Fruit fly (Drosophila melanogaster): Measurements from ENCODE around the gene CG2698.

CG2698 gene

DNA sequence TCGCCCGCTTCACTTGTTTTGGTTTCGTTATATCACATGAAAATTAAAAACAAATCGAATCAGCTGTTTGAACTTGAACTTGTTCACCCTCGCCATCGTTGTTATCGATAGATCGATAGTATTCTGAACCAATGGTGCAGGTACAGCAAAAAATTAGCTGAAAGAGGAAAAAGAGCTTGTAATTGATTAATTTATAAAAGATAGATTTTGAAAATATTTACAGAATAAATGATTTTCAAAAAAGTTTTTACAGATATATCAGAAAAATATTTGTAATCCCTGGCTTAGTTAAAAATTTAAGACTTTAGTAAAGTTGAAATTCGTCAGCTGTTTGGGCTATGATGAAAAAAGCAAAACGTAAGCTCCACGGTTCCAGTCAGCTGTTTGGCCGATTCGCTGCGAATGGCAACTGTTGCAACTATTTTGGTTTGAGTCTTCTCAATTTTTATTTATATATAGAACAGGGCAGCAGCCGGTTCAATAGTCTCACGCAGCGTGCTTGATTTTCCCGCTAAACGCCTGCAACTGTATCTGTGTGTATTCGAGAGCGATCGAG lies 31.6 kb downstream of the CG2698 start, which contains the start of the genes CG11035 and unc-45 (continued):
- TF ChIP-seq Mad (GFP tag; optimal IDR thresholded peaks at IDR 0.05) (no peak), inv (GFP tag; IDR thresholded peaks at IDR 0.05; ENCODE audit: partially characterized antibody) (peak; percentile 58; the same call in 1 of the 2 replicates), Hr3 (GFP tag; optimal IDR thresholded peaks at IDR 0.05) (peak; percentile 1), crc (GFP tag; optimal IDR thresholded peaks at IDR 0.05) (peak; percentile 16), Bteb2 (GFP tag; optimal IDR thresholded peaks at IDR 0.05) (no peak), HLH4C (GFP tag; IDR thresholded peaks at IDR 0.05; ENCODE audit: partially characterized antibody) (peak; percentile 64), lilli (GFP tag; optimal IDR thresholded peaks at IDR 0.05) (peak; percentile 40), sens-2 (GFP tag; IDR thresholded peaks at IDR 0.05) (no peak), CG2202 (tag; optimal IDR thresholded peaks at IDR 0.05) (no peak), gro (GFP tag; optimal IDR thresholded peaks at IDR 0.05) (peak; percentile 59), CG10654 (GFP tag; optimal IDR thresholded peaks at IDR 0.05) (peak; percentile 16), Neu2 (GFP tag; optimal IDR thresholded peaks at IDR 0.05; ENCODE audit: borderline replicate concordance) (no peak), CG18619 (GFP tag; optimal IDR thresholded peaks at IDR 0.05) (no peak), CG17385 (GFP tag; optimal IDR thresholded peaks at IDR 0.05) (peak; percentile 34), CG15514 (GFP tag; optimal IDR thresholded peaks at IDR 0.05) (peak; percentile 99), CG11560 (tag; IDR thresholded peaks at IDR 0.05) (no peak), zen (tag; optimal IDR thresholded peaks at IDR 0.05) (peak; percentile 21), abd-A (tag; optimal IDR thresholded peaks at IDR 0.05) (no peak), CG3838 (GFP tag; optimal IDR thresholded peaks at IDR 0.05) (peak; percentile 41), Hey (tag; optimal IDR thresholded peaks at IDR 0.05) (no peak), CG4854 (GFP tag; optimal IDR thresholded peaks at IDR 0.05) (no peak), CG2712 (tag; optimal IDR thresholded peaks at IDR 0.05) (peak; percentile 64), CG13287 (GFP tag; IDR thresholded peaks at IDR 0.05; ENCODE audit: partially characterized antibody) (peak; percentile 83), CG32767 (GFP tag; IDR thresholded peaks at IDR 0.05) (0 out of 2 replicates have a peak, but pooled peaks have one; percentile 14), crp (GFP tag; optimal IDR thresholded peaks at IDR 0.05) (peak; percentile 86 to 99), CG15269 (tag; optimal IDR thresholded peaks at IDR 0.05) (peak; percentile 22), CG7928 (GFP tag; optimal IDR thresholded peaks at IDR 0.05) (peak; percentile 2), hbn (GFP tag; IDR thresholded peaks at IDR 0.05; ENCODE audit: partially characterized antibody) (peak; percentile 71), CG8944 (GFP tag; optimal IDR thresholded peaks at IDR 0.05) (no peak), CG16863 (GFP tag; optimal IDR thresholded peaks at IDR 0.05) (no peak), CG17361 (GFP tag; IDR thresholded peaks at IDR 0.05) (peak; percentile 66), MESR4 (GFP tag; optimal IDR thresholded peaks at IDR 0.05) (no peak), CG17829 (tag; optimal IDR thresholded peaks at IDR 0.05) (peak; percentile 64), lbe (GFP tag; optimal IDR thresholded peaks at IDR 0.05) (peak; percentile 65), Vsx1 (GFP tag; optimal IDR thresholded peaks at IDR 0.05) (peak; percentile 47), CrebB (tag; optimal IDR thresholded peaks at IDR 0.05) (no peak), Hmr (GFP tag; optimal IDR thresholded peaks at IDR 0.05) (no peak), CG9932 (GFP tag; IDR thresholded peaks at IDR 0.05) (peak; percentile 54; the same call in 1 of the 2 replicates), psq (GFP tag; optimal IDR thresholded peaks at IDR 0.05) (no peak), so (GFP tag; IDR thresholded peaks at IDR 0.05) (no peak), Poxn (GFP tag; IDR thresholded peaks at IDR 0.05) (no peak), ind (GFP tag; optimal IDR thresholded peaks at IDR 0.05) (peak; percentile 47), Tbp (GFP tag; optimal IDR thresholded peaks at IDR 0.05) (no peak), CG18476 (GFP tag; optimal IDR thresholded peaks at IDR 0.05) (peak; percentile 15), CG6765 (GFP tag; optimal IDR thresholded peaks at IDR 0.05) (no peak), Drgx (GFP tag; IDR thresholded peaks at IDR 0.05) (no peak), Hr78 (GFP tag; optimal IDR thresholded peaks at IDR 0.05) (peak in 1 of 2 experiments; percentile 86), CG3995 (GFP tag; optimal IDR thresholded peaks at IDR 0.05) (peak; percentile 19), chm (GFP tag; IDR thresholded peaks at IDR 0.05) (no peak), danr (GFP tag; IDR thresholded peaks at IDR 0.05) (no peak)

Data from whole organism, embryonic.